Worm (Caenorhabditis elegans) whole organism, young adult: ENCODE data around the gene Y39A3B.1.

Experiments used
- B0261.1 ChIP-seq: sonication (generic microtip); optimal IDR thresholded peaks from 2 replicates; lab custom pipeline; 2016; ENCODE audit warnings: mild to moderate bottlenecking, missing genetic modification characterization, moderate library complexity, missing compliant biosample characterization
- D2030.7 ChIP-seq: fragments of 200-800 bp; sonication (Bioruptor generic); IDR thresholded peaks from 2 replicates; pipeline ENCODE4 v1.3.6; 2022; ENCODE audit warnings: missing genetic modification reagents, missing genetic modification characterization, missing compliant biosample characterization
- F22D6.2 ChIP-seq: sonication (generic microtip); optimal IDR thresholded peaks from 2 replicates; lab custom pipeline; 2016; ENCODE audit warnings: mild to moderate bottlenecking, missing genetic modification characterization, missing compliant biosample characterization
- F23B12.7 ChIP-seq: sonication (generic microtip); optimal IDR thresholded peaks from 2 replicates; lab custom pipeline; 2017; ENCODE audit warnings: missing genetic modification characterization, mild to moderate bottlenecking, missing compliant biosample characterization, antibody characterized with exemption, moderate library complexity; ENCODE audit not compliant: insufficient read depth
- F55B11.4 ChIP-seq: sonication (generic microtip); optimal IDR thresholded peaks from 2 replicates; lab custom pipeline; 2016; ENCODE audit warnings: missing compliant biosample characterization, missing genetic modification characterization, borderline replicate concordance; ENCODE audit not compliant: insufficient read depth
- F57A8.1 ChIP-seq: fragments of 200-800 bp; sonication (Bioruptor generic); optimal IDR thresholded peaks from 2 replicates; lab custom pipeline; 2018; ENCODE audit warnings: mild to moderate bottlenecking, missing genetic modification characterization, moderate library complexity, missing compliant biosample characterization
- K11D2.4 ChIP-seq: fragments of 200-800 bp; sonication (Bioruptor generic); IDR thresholded peaks from 2 replicates; pipeline ENCODE4 v1.3.6; 2022; ENCODE audit warnings: missing genetic modification reagents, missing genetic modification characterization, missing compliant biosample characterization
- akir-1 ChIP-seq: fragments of 200-800 bp; sonication (Bioruptor generic); optimal IDR thresholded peaks from 2 replicates; lab custom pipeline; 2018; ENCODE audit warnings: mild to moderate bottlenecking, missing genetic modification characterization, moderate library complexity, missing compliant biosample characterization
- ama-1 ChIP-seq, 3 experiments: fragments of 150-350 bp in 1 of 3; sonication (generic microtip) in 2 of 3; optimal IDR thresholded peaks; 2 replicates each; lab custom pipeline; 2014 to 2018; ENCODE audit warnings: missing biosample characterization in 2 of 3, missing genetic modification characterization in 2 of 3, missing genetic modification reagents in 2 of 3
- aptf-2 ChIP-seq: fragments of 200-800 bp; sonication (Bioruptor generic); conservative IDR thresholded peaks from 2 replicates; pipeline ENCODE4 v1.3.6; 2022; ENCODE audit warnings: missing genetic modification reagents, missing genetic modification characterization, missing compliant biosample characterization
- atf-7 ChIP-seq: sonication (generic microtip); optimal IDR thresholded peaks from 2 replicates; lab custom pipeline; 2017; ENCODE audit warnings: mild to moderate bottlenecking, missing genetic modification characterization, missing compliant biosample characterization
- athp-1 ChIP-seq: sonication (generic microtip); optimal IDR thresholded peaks from 2 replicates; lab custom pipeline; 2017; ENCODE audit warnings: mild to moderate bottlenecking, missing genetic modification characterization, missing compliant biosample characterization
- ccch-3 ChIP-seq: fragments of 200-800 bp; sonication (Bioruptor generic); optimal IDR thresholded peaks from 2 replicates; lab custom pipeline; 2018; ENCODE audit warnings: mild to moderate bottlenecking, missing genetic modification characterization, missing compliant biosample characterization
- cebp-1 ChIP-seq, 2 experiments: fragments of 200-800 bp in 1 of 2; sonication (Bioruptor generic) in 1 of 2; sonication (generic microtip) in 1 of 2; IDR thresholded peaks in 1 of 2; optimal IDR thresholded peaks in 1 of 2; 2 replicates each; pipeline versions ENCODE4 v1.3.6 to Lab custom; 2017 to 2022; ENCODE audit warnings: missing compliant biosample characterization in 2 of 2, missing genetic modification characterization in 2 of 2, mild to moderate bottlenecking in 1 of 2, missing genetic modification reagents in 1 of 2, moderate library complexity in 1 of 2
- ceh-27 ChIP-seq: fragments of 200-800 bp; sonication (Bioruptor generic); optimal IDR thresholded peaks from 2 replicates; lab custom pipeline; 2018; ENCODE audit warnings: mild to moderate bottlenecking, missing genetic modification characterization, moderate library complexity, missing compliant biosample characterization
- ceh-58 ChIP-seq: fragments of 200-800 bp; sonication (Bioruptor generic); IDR thresholded peaks from 2 replicates; pipeline ENCODE4 v1.3.6; 2022; ENCODE audit warnings: missing genetic modification characterization, missing compliant biosample characterization
- ceh-91 ChIP-seq: fragments of 200-800 bp; sonication (Bioruptor generic); IDR thresholded peaks from 2 replicates; pipeline ENCODE4 v1.3.6; 2022; ENCODE audit warnings: missing genetic modification reagents, missing genetic modification characterization, missing compliant biosample characterization
- efl-1 ChIP-seq: fragments of 150-350 bp; optimal IDR thresholded peaks from 2 replicates; lab custom pipeline; 2014; ENCODE audit warnings: missing biosample characterization, missing genetic modification reagents, missing genetic modification characterization
- hlh-12 ChIP-seq: sonication (generic microtip); optimal IDR thresholded peaks from 2 replicates; lab custom pipeline; 2016; ENCODE audit warnings: missing genetic modification characterization, missing compliant biosample characterization
- hrde-1 ChIP-seq: sonication (generic microtip); optimal IDR thresholded peaks from 2 replicates; lab custom pipeline; 2016; ENCODE audit warnings: missing genetic modification characterization, mild to moderate bottlenecking, missing compliant biosample characterization, moderate library complexity, missing genotype, missing genetic modification reagents, borderline replicate concordance
- hsf-1 ChIP-seq: fragments of 200-800 bp; sonication (Bioruptor generic); IDR thresholded peaks from 2 replicates; pipeline ENCODE4 v1.3.6; 2022; ENCODE audit warnings: missing genetic modification reagents, missing genetic modification characterization, missing compliant biosample characterization
- let-607 ChIP-seq, 2 experiments: fragments of 200-800 bp in 1 of 2; sonication (Bioruptor generic) in 1 of 2; sonication (generic microtip) in 1 of 2; optimal IDR thresholded peaks; 2 replicates each; lab custom pipeline; 2016 to 2018; ENCODE audit warnings: mild to moderate bottlenecking in 2 of 2, missing compliant biosample characterization in 2 of 2, missing genetic modification characterization in 2 of 2, moderate library complexity in 2 of 2, missing genotype in 1 of 2
- lin-26 ChIP-seq: fragments of 200-800 bp; sonication (Bioruptor generic); IDR thresholded peaks from 2 replicates; pipeline ENCODE4 v1.3.6; 2022; ENCODE audit warnings: missing genetic modification reagents, missing genetic modification characterization, missing compliant biosample characterization
- lir-1 ChIP-seq: fragments of 200-800 bp; sonication (Bioruptor generic); conservative IDR thresholded peaks from 2 replicates; pipeline ENCODE4 v1.3.6; 2022; ENCODE audit warnings: missing genetic modification reagents, missing genetic modification characterization, missing compliant biosample characterization
- madf-10 ChIP-seq: sonication (generic microtip); optimal IDR thresholded peaks from 2 replicates; lab custom pipeline; 2016; ENCODE audit warnings: mild to moderate bottlenecking, missing genetic modification characterization, missing compliant biosample characterization
- mcd-1 ChIP-seq: fragments of 200-800 bp; sonication (Bioruptor generic); IDR thresholded peaks from 2 replicates; pipeline ENCODE4 v1.3.6; 2022; ENCODE audit warnings: missing genetic modification reagents, missing genetic modification characterization, missing compliant biosample characterization
- mxl-1 ChIP-seq: sonication (generic microtip); optimal IDR thresholded peaks from 2 replicates; lab custom pipeline; 2016; ENCODE audit warnings: missing genetic modification characterization, missing compliant biosample characterization
- nfyb-1 ChIP-seq: fragments of 200-800 bp; sonication (Bioruptor generic); IDR thresholded peaks from 2 replicates; pipeline ENCODE4 v1.3.6; 2022; ENCODE audit warnings: missing genetic modification reagents, missing genetic modification characterization, missing compliant biosample characterization
- nhr-27 ChIP-seq: fragments of 200-800 bp; sonication (Bioruptor generic); optimal IDR thresholded peaks from 2 replicates; lab custom pipeline; 2018; ENCODE audit warnings: mild to moderate bottlenecking, missing genetic modification characterization, moderate library complexity, missing compliant biosample characterization
- nhr-80 ChIP-seq: sonication (generic microtip); optimal IDR thresholded peaks from 2 replicates; lab custom pipeline; 2016; ENCODE audit warnings: missing genetic modification characterization, missing compliant biosample characterization
- repo-1 ChIP-seq: sonication (generic microtip); optimal IDR thresholded peaks from 2 replicates; lab custom pipeline; 2017; ENCODE audit warnings: mild to moderate bottlenecking, missing genetic modification characterization, missing compliant biosample characterization
- snpc-1.1 ChIP-seq: sonication (generic microtip); optimal IDR thresholded peaks from 2 replicates; lab custom pipeline; 2017; ENCODE audit warnings: missing genetic modification characterization, mild to moderate bottlenecking, missing compliant biosample characterization, antibody characterized with exemption, moderate library complexity, missing genotype, missing genetic modification reagents; ENCODE audit not compliant: insufficient read depth
- snpc-3.4 ChIP-seq: sonication (generic microtip); optimal IDR thresholded peaks from 2 replicates; lab custom pipeline; 2017; ENCODE audit warnings: missing genetic modification characterization, mild to moderate bottlenecking, missing compliant biosample characterization, antibody characterized with exemption, moderate library complexity, missing genotype, missing genetic modification reagents
- somi-1 ChIP-seq: fragments of 200-800 bp; sonication (Bioruptor generic); optimal IDR thresholded peaks from 2 replicates; lab custom pipeline; 2018; ENCODE audit warnings: mild to moderate bottlenecking, missing genetic modification characterization, missing compliant biosample characterization
- unc-130 ChIP-seq: sonication (generic microtip); optimal IDR thresholded peaks from 2 replicates; lab custom pipeline; 2016; ENCODE audit warnings: missing genetic modification reagents, missing genetic modification characterization, missing compliant biosample characterization
- zim-3 ChIP-seq: sonication (generic microtip); optimal IDR thresholded peaks from 2 replicates; lab custom pipeline; 2017; ENCODE audit warnings: mild to moderate bottlenecking, missing genetic modification characterization, moderate library complexity, missing compliant biosample characterization
- ztf-22 ChIP-seq: fragments of 200-800 bp; sonication (Bioruptor generic); optimal IDR thresholded peaks from 2 replicates; lab custom pipeline; 2018; ENCODE audit warnings: mild to moderate bottlenecking, missing genetic modification characterization, moderate library complexity, missing compliant biosample characterization
- ztf-25 ChIP-seq: fragments of 200-800 bp; sonication (Bioruptor generic); IDR thresholded peaks from 2 replicates; pipeline ENCODE4 v1.3.6; 2022; ENCODE audit warnings: missing genetic modification reagents, missing genetic modification characterization, missing compliant biosample characterization
- ztf-26 ChIP-seq: sonication (generic microtip); optimal IDR thresholded peaks from 2 replicates; lab custom pipeline; 2017; ENCODE audit warnings: missing genetic modification characterization, missing compliant biosample characterization
- ztf-6 ChIP-seq: fragments of 200-800 bp; sonication (Bioruptor generic); IDR thresholded peaks from 2 replicates; pipeline ENCODE4 v1.3.6; 2022; ENCODE audit warnings: missing genetic modification reagents, missing genetic modification characterization, missing compliant biosample characterization

The Y39A3B.1 gene

DNA sequence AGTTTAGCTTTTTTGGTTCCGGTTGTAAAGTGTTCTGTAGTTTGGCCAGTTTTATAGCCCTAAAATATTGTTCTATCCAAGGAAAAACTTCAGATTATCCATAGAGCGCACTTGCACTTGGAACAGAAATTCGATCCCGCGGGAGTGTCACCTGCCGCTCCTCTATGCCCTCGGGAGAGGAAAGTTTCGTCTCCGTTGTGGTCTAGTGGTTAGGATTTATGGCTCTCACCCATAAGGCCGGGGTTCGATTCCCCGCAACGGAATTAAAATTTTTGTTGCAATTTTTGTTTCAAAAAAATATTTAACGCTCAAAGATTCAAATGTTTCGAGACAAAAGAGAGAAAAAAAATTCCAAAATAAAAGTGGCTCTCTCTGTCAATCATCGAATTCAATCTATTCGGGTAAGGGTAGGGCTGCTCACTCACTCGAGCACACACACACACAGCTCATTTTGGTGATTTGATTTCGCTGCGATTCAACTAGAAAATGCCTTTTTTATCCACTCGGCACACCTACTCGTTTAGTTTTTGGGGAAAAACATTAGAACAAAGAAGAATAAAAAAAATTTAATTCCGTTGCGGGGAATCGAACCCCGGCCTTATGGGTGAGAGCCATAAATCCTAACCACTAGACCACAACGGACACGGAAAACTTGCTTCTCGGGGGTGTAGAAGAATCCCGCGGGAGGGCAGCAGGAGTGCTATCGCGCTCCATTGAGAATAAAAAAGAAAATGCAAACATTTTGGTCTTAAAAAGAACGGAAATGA lies 26.7 kb downstream of the Y39A3B.1 start (continued):
- TF ChIP-seq D2030.7 (GFP tag; lab: Robert Waterston, UW) (peak; percentile 81), aptf-2 (GFP tag; lab: Robert Waterston, UW) (0 out of 2 replicates have a peak, but pooled peaks have one; percentile 33), nfyb-1 (GFP tag; lab: Robert Waterston, UW) (peak; percentile 39; the same call in 1 of the 2 replicates), ztf-22 (GFP tag; lab: Kevin White, UChicago) (peak; percentile 11), F55B11.4 (tag; lab: Kevin White, UChicago) (no peak), hsf-1 (GFP tag; lab: Robert Waterston, UW) (no peak)

DNA sequence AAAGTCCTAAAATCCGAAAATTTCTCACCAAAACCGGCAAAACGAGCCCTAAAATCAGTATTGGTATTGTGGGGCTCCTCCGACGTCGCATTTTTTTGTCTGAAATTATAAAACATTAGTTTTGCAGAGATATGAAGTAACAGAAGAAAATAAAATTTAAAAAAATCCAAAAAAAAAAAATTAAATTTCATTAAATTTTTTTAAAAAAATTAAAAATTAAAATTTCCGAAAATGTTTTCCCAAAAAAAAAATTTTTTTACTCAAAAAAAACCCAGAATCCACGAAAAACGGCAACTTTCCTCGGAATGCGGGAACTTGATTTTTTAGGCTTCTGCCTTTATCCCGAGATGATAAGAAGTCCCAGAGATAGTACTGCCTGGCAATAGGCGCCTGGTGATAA lies 42.1 kb downstream of the Y39A3B.1 start, which contains the start of gene dpy-1:
dpy-1 (minus strand) TSS at position 101 of the 400 bp plus-strand sequence.
- TF ChIP-seq ztf-26 (tag; lab: Kevin White, UChicago) (no peak), unc-130 (no peak), F57A8.1 (GFP tag; lab: Kevin White, UChicago) (no peak), madf-10 (tag; lab: Kevin White, UChicago) (no peak), efl-1 (GFP tag; lab: Kevin White, UChicago) (no peak), ztf-25 (GFP tag; lab: Robert Waterston, UW) (no peak), F55B11.4 (tag; lab: Kevin White, UChicago) (no peak), atf-7 (tag; lab: Kevin White, UChicago) (no peak), nhr-80 (no peak), hsf-1 (GFP tag; lab: Robert Waterston, UW) (no peak), hlh-12 (no peak), F23B12.7 (tag; lab: Kevin White, UChicago) (no peak)

DNA sequence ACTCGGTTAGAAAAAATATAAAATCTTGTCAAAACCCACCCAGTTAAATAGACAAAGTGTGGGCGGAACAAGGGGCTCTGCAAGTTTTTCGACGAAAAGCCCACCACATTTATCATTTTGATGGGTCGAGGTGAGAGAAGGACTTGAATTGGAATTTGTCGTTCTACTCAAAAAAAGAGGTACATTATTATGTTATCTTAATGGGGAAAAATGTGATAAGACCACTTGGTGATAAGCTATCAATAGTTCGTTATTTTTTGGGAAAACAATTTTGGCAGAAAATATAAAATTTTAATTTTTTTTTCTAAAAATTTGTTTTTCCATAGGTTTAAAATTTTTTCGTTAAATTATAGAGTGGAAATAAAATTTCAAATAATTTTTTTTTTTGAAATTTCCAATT lies 44.0 kb downstream of the Y39A3B.1 start:
- TF ChIP-seq lin-26 (no peak), hrde-1 (tag; lab: Kevin White, UChicago) (no peak), ceh-58 (GFP tag; lab: Robert Waterston, UW) (no peak), ccch-3 (GFP tag; lab: Kevin White, UChicago) (no peak), somi-1 (GFP tag; lab: Kevin White, UChicago) (no peak), athp-1 (no peak), nhr-27 (no peak), aptf-2 (GFP tag; lab: Robert Waterston, UW) (no peak), ztf-6 (GFP tag; lab: Robert Waterston, UW) (no peak), hlh-12 (no peak), ceh-27 (GFP tag; lab: Kevin White, UChicago) (no peak), F22D6.2 (tag; lab: Kevin White, UChicago) (no peak), akir-1 (no peak), F57A8.1 (GFP tag; lab: Kevin White, UChicago) (no peak), mcd-1 (GFP tag; lab: Robert Waterston, UW) (no peak), atf-7 (tag; lab: Kevin White, UChicago) (no peak), B0261.1 (no peak)

DNA sequence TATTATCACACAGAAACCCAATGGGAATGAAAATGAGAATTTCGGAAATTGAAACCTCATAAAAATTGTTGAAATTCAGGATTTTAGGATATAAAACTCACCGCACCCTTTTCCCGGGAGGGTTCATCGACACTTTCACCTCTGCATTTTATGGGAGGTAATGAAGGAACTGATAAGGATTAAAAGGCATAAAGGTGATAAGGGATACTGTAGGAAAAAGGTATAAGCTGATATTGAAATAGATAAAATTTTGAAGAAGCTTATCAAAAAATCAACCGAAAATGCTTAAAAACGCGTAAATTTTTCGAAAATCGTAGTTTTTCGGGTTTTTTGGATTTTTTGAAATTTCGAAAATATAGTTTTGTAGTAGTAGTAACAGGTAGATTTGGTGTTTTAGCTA lies 44.7 kb downstream of the Y39A3B.1 start:
- no peak for TF ChIP-seq zim-3
- no peak for TF ChIP-seq snpc-1.1 (tag; lab: Kevin White, UChicago)
- TF ChIP-seq F57A8.1 (GFP tag; lab: Kevin White, UChicago), result no peak
- TF ChIP-seq ama-1 (optimal IDR thresholded peaks at IDR 0.05; lab: Kevin White, UChicago), result no peak
- no peak for TF ChIP-seq ama-1 (GFP tag; optimal IDR thresholded peaks at IDR 0.05; lab: Kevin White, UChicago)
- no peak for TF ChIP-seq ceh-91 (GFP tag; lab: Robert Waterston, UW)
- no peak for TF ChIP-seq lir-1
- TF ChIP-seq repo-1, result no peak
- TF ChIP-seq F23B12.7 (tag; lab: Kevin White, UChicago), result no peak
- no peak for TF ChIP-seq aptf-2 (GFP tag; lab: Robert Waterston, UW)
- no peak for TF ChIP-seq snpc-3.4
- TF ChIP-seq mxl-1, result no peak
- no peak for TF ChIP-seq cebp-1 (GFP tag; IDR thresholded peaks at IDR 0.05; lab: Robert Waterston, UW)
- no peak for TF ChIP-seq cebp-1 (tag; optimal IDR thresholded peaks at IDR 0.05; lab: Kevin White, UChicago)
- TF ChIP-seq let-607 (tag; optimal IDR thresholded peaks at IDR 0.05; lab: Kevin White, UChicago), result no peak
- no peak for TF ChIP-seq K11D2.4 (GFP tag; lab: Robert Waterston, UW)
- no peak for TF ChIP-seq ceh-58 (GFP tag; lab: Robert Waterston, UW)
- TF ChIP-seq, all 124 proteins: peak for 0
